Worm (Caenorhabditis elegans) whole organism, mixed stage, embryonic: ENCODE data around the gene F20B6.10.

Experiments used
- M03D4.4 ChIP-seq: sonication (generic microtip); optimal IDR thresholded peaks from 2 replicates; lab custom pipeline; 2017; ENCODE audit warnings: mild to moderate bottlenecking, missing genetic modification characterization, missing compliant biosample characterization
- bed-3 ChIP-seq: fragments of 200-800 bp; sonication (Bioruptor generic); optimal IDR thresholded peaks from 3 replicates; lab custom pipeline; 2018; ENCODE audit warnings: mild to moderate bottlenecking, missing genetic modification characterization, moderate library complexity, missing compliant biosample characterization
- blmp-1 ChIP-seq: fragments of 150-350 bp; optimal IDR thresholded peaks from 2 replicates; lab custom pipeline; 2014; ENCODE audit warnings: missing biosample characterization, missing genetic modification characterization
- ceh-39 ChIP-seq: fragments of 150-350 bp; optimal IDR thresholded peaks from 2 replicates; lab custom pipeline; 2014; ENCODE audit warnings: missing biosample characterization, missing genetic modification characterization
- ceh-43 ChIP-seq: fragments of 200-800 bp; sonication (Bioruptor generic); optimal IDR thresholded peaks from 2 replicates; lab custom pipeline; 2018; ENCODE audit warnings: mild to moderate bottlenecking, missing genetic modification characterization, moderate library complexity, missing compliant biosample characterization
- ceh-83 ChIP-seq: fragments of 200-800 bp; sonication (Bioruptor generic); optimal IDR thresholded peaks from 2 replicates; lab custom pipeline; 2018; ENCODE audit warnings: mild to moderate bottlenecking, missing genetic modification characterization, missing compliant biosample characterization
- ces-1 ChIP-seq: fragments of 150-350 bp; optimal IDR thresholded peaks from 2 replicates; lab custom pipeline; 2014; ENCODE audit warnings: missing biosample characterization, missing genetic modification reagents, missing genetic modification characterization
- cnd-1 ChIP-seq: fragments of 200-800 bp; sonication (Bioruptor generic); optimal IDR thresholded peaks from 2 replicates; lab custom pipeline; 2018; ENCODE audit warnings: mild to moderate bottlenecking, missing genetic modification characterization, missing compliant biosample characterization
- drap-1 ChIP-seq: fragments of 200-800 bp; sonication (Bioruptor generic); optimal IDR thresholded peaks from 3 replicates; lab custom pipeline; 2018; ENCODE audit warnings: mild to moderate bottlenecking, missing genetic modification characterization, missing compliant biosample characterization
- elt-1 ChIP-seq: sonication (generic microtip); optimal IDR thresholded peaks from 2 replicates; lab custom pipeline; 2017; ENCODE audit warnings: missing genetic modification characterization, mild to moderate bottlenecking, missing compliant biosample characterization, antibody characterized with exemption, moderate library complexity, borderline replicate concordance; ENCODE audit not compliant: insufficient read depth
- elt-3 ChIP-seq: fragments of 150-350 bp; optimal IDR thresholded peaks from 2 replicates; lab custom pipeline; 2014; ENCODE audit warnings: missing biosample characterization, missing genetic modification characterization
- flh-1 ChIP-seq: fragments of 200-800 bp; sonication (Bioruptor generic); optimal IDR thresholded peaks from 2 replicates; lab custom pipeline; 2018; ENCODE audit warnings: mild to moderate bottlenecking, missing genetic modification characterization, moderate library complexity, missing compliant biosample characterization
- ham-2 ChIP-seq: fragments of 200-800 bp; sonication (Bioruptor generic); optimal IDR thresholded peaks from 2 replicates; lab custom pipeline; 2018; ENCODE audit warnings: mild to moderate bottlenecking, missing genetic modification characterization, missing compliant biosample characterization
- hlh-1 ChIP-seq: fragments of 150-350 bp; optimal IDR thresholded peaks from 2 replicates; lab custom pipeline; 2014; ENCODE audit warnings: missing biosample characterization, missing genetic modification reagents, missing genetic modification characterization
- lin-13 ChIP-seq: fragments of 150-350 bp; optimal IDR thresholded peaks from 2 replicates; lab custom pipeline; 2014; ENCODE audit warnings: missing biosample characterization, missing genetic modification characterization
- lin-32 ChIP-seq: fragments of 200-800 bp; sonication (Bioruptor generic); optimal IDR thresholded peaks from 2 replicates; lab custom pipeline; 2018; ENCODE audit warnings: mild to moderate bottlenecking, missing genetic modification characterization, missing compliant biosample characterization
- lsy-2 ChIP-seq: fragments of 150-350 bp; optimal IDR thresholded peaks from 2 replicates; lab custom pipeline; 2014; ENCODE audit warnings: missing biosample characterization, missing genetic modification characterization
- mab-5 ChIP-seq: fragments of 150-350 bp; optimal IDR thresholded peaks from 2 replicates; lab custom pipeline; 2014; ENCODE audit warnings: missing biosample characterization, missing genetic modification characterization
- mep-1 ChIP-seq: fragments of 150-350 bp; optimal IDR thresholded peaks from 2 replicates; lab custom pipeline; 2017; ENCODE audit warnings: missing biosample characterization, missing genetic modification reagents, missing genetic modification characterization, inconsistent platforms
- mls-2 ChIP-seq: sonication (generic microtip); optimal IDR thresholded peaks from 2 replicates; lab custom pipeline; 2016; ENCODE audit warnings: mild to moderate bottlenecking, missing genetic modification characterization, moderate library complexity, missing compliant biosample characterization
- nhr-12 ChIP-seq: fragments of 150-350 bp; optimal IDR thresholded peaks from 2 replicates; lab custom pipeline; 2014; ENCODE audit warnings: missing biosample characterization, missing genetic modification characterization
- nhr-2 ChIP-seq: fragments of 150-350 bp; optimal IDR thresholded peaks from 2 replicates; lab custom pipeline; 2014; ENCODE audit warnings: missing biosample characterization, missing genetic modification characterization
- nhr-237 ChIP-seq: fragments of 150-350 bp; optimal IDR thresholded peaks from 2 replicates; lab custom pipeline; 2014; ENCODE audit warnings: missing biosample characterization, missing genetic modification characterization
- nhr-28 ChIP-seq: fragments of 150-350 bp; optimal IDR thresholded peaks from 2 replicates; lab custom pipeline; 2014; ENCODE audit warnings: missing biosample characterization, missing genetic modification characterization
- nhr-76 ChIP-seq: sonication (generic microtip); optimal IDR thresholded peaks from 2 replicates; lab custom pipeline; 2017; ENCODE audit warnings: missing biosample characterization, missing genetic modification characterization
- pha-4 ChIP-seq: fragments of 150-350 bp; optimal IDR thresholded peaks from 2 replicates; lab custom pipeline; 2018; ENCODE audit warnings: missing biosample characterization, missing genetic modification reagents, missing genetic modification characterization
- sem-2 ChIP-seq: fragments of 200-800 bp; sonication (Bioruptor generic); optimal IDR thresholded peaks from 2 replicates; lab custom pipeline; 2018; ENCODE audit warnings: mild to moderate bottlenecking, missing genetic modification characterization, missing compliant biosample characterization
- snpc-4 ChIP-seq: fragments of 150-350 bp; optimal IDR thresholded peaks from 2 replicates; lab custom pipeline; 2014; ENCODE audit warnings: missing biosample characterization, missing genetic modification characterization
- sptf-1 ChIP-seq: sonication (generic microtip); optimal IDR thresholded peaks from 2 replicates; lab custom pipeline; 2017; ENCODE audit warnings: mild to moderate bottlenecking, missing genetic modification characterization, moderate library complexity, missing compliant biosample characterization
- tbx-8 ChIP-seq: fragments of 200-800 bp; sonication (Bioruptor generic); optimal IDR thresholded peaks from 2 replicates; lab custom pipeline; 2018; ENCODE audit warnings: mild to moderate bottlenecking, missing genetic modification characterization, moderate library complexity, missing compliant biosample characterization
- unc-120 ChIP-seq: sonication (generic microtip); optimal IDR thresholded peaks from 2 replicates; lab custom pipeline; 2017; ENCODE audit warnings: missing genetic modification characterization, missing compliant biosample characterization; ENCODE audit not compliant: poor library complexity, severe bottlenecking
- unc-39 ChIP-seq: fragments of 150-350 bp; optimal IDR thresholded peaks from 2 replicates; lab custom pipeline; 2014; ENCODE audit warnings: missing biosample characterization, missing genetic modification characterization
- unc-62 ChIP-seq: fragments of 150-350 bp; optimal IDR thresholded peaks from 2 replicates; lab custom pipeline; 2014; ENCODE audit warnings: missing biosample characterization, missing genetic modification reagents, missing genetic modification characterization
- zip-8 ChIP-seq: fragments of 150-350 bp; optimal IDR thresholded peaks from 2 replicates; lab custom pipeline; 2014; ENCODE audit warnings: missing biosample characterization, missing genetic modification characterization
- ztf-11 ChIP-seq: fragments of 150-350 bp; optimal IDR thresholded peaks from 2 replicates; lab custom pipeline; 2014; ENCODE audit warnings: missing biosample characterization, missing genetic modification characterization

The F20B6.10 gene

ce11 chrX:4193080-4193479 lies 23.9 kb downstream of the F20B6.10 start:
- no peak for TF ChIP-seq nhr-237 (tag; lab: Kevin White, UChicago)
- no peak for TF ChIP-seq bed-3 (GFP tag; lab: Kevin White, UChicago)
- no peak for TF ChIP-seq flh-1
- no peak for TF ChIP-seq nhr-12

ce11 chrX:4192235-4192634 lies 24.8 kb downstream of the F20B6.10 start:
- no peak for TF ChIP-seq lsy-2
- no peak for TF ChIP-seq ces-1 (GFP tag; lab: Kevin White, UChicago)
- TF ChIP-seq flh-1, result no peak
- no peak for TF ChIP-seq pha-4 (tag; lab: Kevin White, UChicago)
- TF ChIP-seq drap-1 (GFP tag; lab: Kevin White, UChicago), result no peak
- no peak for TF ChIP-seq elt-1 (tag; lab: Kevin White, UChicago)
- TF ChIP-seq nhr-76 (tag; lab: Kevin White, UChicago), result no peak
- no peak for TF ChIP-seq unc-62
- TF ChIP-seq mls-2 (tag; lab: Kevin White, UChicago), result no peak
- no peak for TF ChIP-seq ceh-39 (tag; lab: Kevin White, UChicago)
- no peak for TF ChIP-seq nhr-237 (tag; lab: Kevin White, UChicago)

ce11 chrX:4190537-4191144 lies 26.4 kb downstream of the F20B6.10 start, which contains the start of gene vha-12:
TSS of gene vha-12 (plus strand) at chrX:4191094.
- TF ChIP-seq nhr-2, result peak; percentile 30
- TF ChIP-seq snpc-4 (tag; lab: Kevin White, UChicago), result no peak
- TF ChIP-seq hlh-1 (tag; lab: Kevin White, UChicago), result peak; percentile 74
- no peak for TF ChIP-seq cnd-1
- TF ChIP-seq sem-2 (GFP tag; lab: Kevin White, UChicago), result no peak
- TF ChIP-seq ham-2 (GFP tag; lab: Kevin White, UChicago), result no peak
- TF ChIP-seq ztf-11 (tag; lab: Kevin White, UChicago), result no peak
- TF ChIP-seq mep-1 (tag; lab: Kevin White, UChicago), result peak; percentile 87
- no peak for TF ChIP-seq M03D4.4 (tag; lab: Kevin White, UChicago)
- peak; percentile 31 for TF ChIP-seq sptf-1 (tag; lab: Kevin White, UChicago)
- TF ChIP-seq mab-5 (tag; lab: Kevin White, UChicago), result no peak
- TF ChIP-seq unc-62, result peak; percentile 84
- no peak for TF ChIP-seq flh-1
- TF ChIP-seq unc-120 (tag; lab: Kevin White, UChicago), result peak; percentile 72
- no peak for TF ChIP-seq blmp-1 (tag; lab: Kevin White, UChicago)
- TF ChIP-seq lsy-2, result peak; percentile 45
- TF ChIP-seq mls-2 (tag; lab: Kevin White, UChicago), result peak; percentile 20
- TF ChIP-seq tbx-8 (GFP tag; lab: Kevin White, UChicago), result no peak
- peak; percentile 19 for TF ChIP-seq elt-1 (tag; lab: Kevin White, UChicago)
- TF ChIP-seq lin-13 (tag; lab: Kevin White, UChicago), result no peak
- TF ChIP-seq ceh-39 (tag; lab: Kevin White, UChicago), result peak; percentile 21
- no peak for TF ChIP-seq nhr-28 (tag; lab: Kevin White, UChicago)
- no peak for TF ChIP-seq drap-1 (GFP tag; lab: Kevin White, UChicago)
- no peak for TF ChIP-seq lin-32
- TF ChIP-seq ceh-83, result no peak
- TF ChIP-seq bed-3 (GFP tag; lab: Kevin White, UChicago), result no peak
- no peak for TF ChIP-seq nhr-76 (tag; lab: Kevin White, UChicago)
- peak; percentile 82 for TF ChIP-seq nhr-237 (tag; lab: Kevin White, UChicago)
- TF ChIP-seq ces-1 (GFP tag; lab: Kevin White, UChicago), result peak; percentile 94
- peak; percentile 40 for TF ChIP-seq elt-3 (tag; lab: Kevin White, UChicago)
- TF ChIP-seq ceh-43 (GFP tag; lab: Kevin White, UChicago), result no peak
- peak; percentile 81 for TF ChIP-seq pha-4 (tag; lab: Kevin White, UChicago)
- no peak for TF ChIP-seq unc-39 (tag; lab: Kevin White, UChicago)
- no peak for TF ChIP-seq nhr-12
- no peak for TF ChIP-seq zip-8 (tag; lab: Kevin White, UChicago)
